Worm (Caenorhabditis elegans) whole organism, early embryonic: ENCODE data around the gene F25H9.6.

Experiments used
- F13C5.2 ChIP-seq: sonication (generic microtip); optimal IDR thresholded peaks from 2 replicates; lab custom pipeline; 2017; ENCODE audit warnings: mild to moderate bottlenecking, missing genetic modification characterization, inconsistent platforms, missing compliant biosample characterization
- ama-1 ChIP-seq: fragments of 150-350 bp; optimal IDR thresholded peaks from 2 replicates; lab custom pipeline; 2014
- ets-7 ChIP-seq: sonication (generic microtip); optimal IDR thresholded peaks from 2 replicates; lab custom pipeline; 2016; ENCODE audit warnings: missing genotype, missing genetic modification characterization, missing compliant biosample characterization

ce11 chrV:13489830-13490229 is 21.7 kb upstream of the F25H9.6 start, which contains the start of gene T10G3.3:
- TF ChIP-seq ama-1 (lab: Kevin White, UChicago): no peak
- TF ChIP-seq ets-7 (tag; lab: Kevin White, UChicago): no peak
- no peak for TF ChIP-seq F13C5.2 (tag; lab: Kevin White, UChicago)
